Worm (Caenorhabditis elegans): ENCODE data around the gene D2023.3.

D2023.3 gene

DNA sequence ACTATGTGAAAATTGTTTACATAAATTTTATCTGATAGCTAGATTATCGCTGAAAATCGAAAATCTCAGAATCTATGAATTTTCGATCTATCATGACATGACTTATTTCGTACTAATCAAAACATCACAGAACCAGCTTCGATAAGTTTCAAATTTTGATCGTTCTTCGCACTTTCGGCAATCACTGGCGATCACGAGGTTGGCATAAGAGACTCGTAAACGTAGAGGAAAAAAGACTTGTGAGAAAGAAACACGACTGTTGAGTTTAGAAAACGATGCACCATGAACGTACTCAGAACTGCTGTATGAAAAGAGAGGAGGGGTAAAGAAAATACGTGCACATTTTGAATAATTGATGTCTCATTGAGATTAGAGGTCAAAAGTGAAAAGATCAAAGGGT lies 12.2 kb upstream of the D2023.3 start (continued):
- TF ChIP-seq zag-1 (tag; optimal IDR thresholded peaks at IDR 0.05) (no peak), mab-5 (tag; optimal IDR thresholded peaks at IDR 0.05) (peak; percentile 37), skn-1 (tag; optimal IDR thresholded peaks at IDR 0.05) (no peak), ztf-4 (tag; optimal IDR thresholded peaks at IDR 0.05) (peak; percentile 78), ceh-16 (tag; optimal IDR thresholded peaks at IDR 0.05) (no peak), aly-2 (tag; optimal IDR thresholded peaks at IDR 0.05) (no peak), unc-39 (tag; optimal IDR thresholded peaks at IDR 0.05) (no peak), peb-1 (tag; optimal IDR thresholded peaks at IDR 0.05) (no peak), ama-1 (optimal IDR thresholded peaks at IDR 0.05) (peak; percentile 45), nhr-23 (tag; optimal IDR thresholded peaks at IDR 0.05) (no peak), dmd-4 (tag; optimal IDR thresholded peaks at IDR 0.05) (no peak), ztf-1 (GFP tag; conservative IDR thresholded peaks at IDR 0.05) (no peak), C34F6.9 (tag; optimal IDR thresholded peaks at IDR 0.05) (peak; percentile 77), nhr-10 (tag; optimal IDR thresholded peaks at IDR 0.05) (peak; percentile 30), lin-11 (tag; optimal IDR thresholded peaks at IDR 0.05) (no peak), mdl-1 (tag; optimal IDR thresholded peaks at IDR 0.05) (peak; percentile 31 to 41), nhr-25 (tag; optimal IDR thresholded peaks at IDR 0.05) (peak; percentile 91), nhr-77 (tag; optimal IDR thresholded peaks at IDR 0.05) (no peak), blmp-1 (tag; optimal IDR thresholded peaks at IDR 0.05; ENCODE audit: insufficient read depth) (peak; percentile 83), sma-3 (GFP tag; optimal IDR thresholded peaks at IDR 0.05) (peak; percentile 84)

DNA sequence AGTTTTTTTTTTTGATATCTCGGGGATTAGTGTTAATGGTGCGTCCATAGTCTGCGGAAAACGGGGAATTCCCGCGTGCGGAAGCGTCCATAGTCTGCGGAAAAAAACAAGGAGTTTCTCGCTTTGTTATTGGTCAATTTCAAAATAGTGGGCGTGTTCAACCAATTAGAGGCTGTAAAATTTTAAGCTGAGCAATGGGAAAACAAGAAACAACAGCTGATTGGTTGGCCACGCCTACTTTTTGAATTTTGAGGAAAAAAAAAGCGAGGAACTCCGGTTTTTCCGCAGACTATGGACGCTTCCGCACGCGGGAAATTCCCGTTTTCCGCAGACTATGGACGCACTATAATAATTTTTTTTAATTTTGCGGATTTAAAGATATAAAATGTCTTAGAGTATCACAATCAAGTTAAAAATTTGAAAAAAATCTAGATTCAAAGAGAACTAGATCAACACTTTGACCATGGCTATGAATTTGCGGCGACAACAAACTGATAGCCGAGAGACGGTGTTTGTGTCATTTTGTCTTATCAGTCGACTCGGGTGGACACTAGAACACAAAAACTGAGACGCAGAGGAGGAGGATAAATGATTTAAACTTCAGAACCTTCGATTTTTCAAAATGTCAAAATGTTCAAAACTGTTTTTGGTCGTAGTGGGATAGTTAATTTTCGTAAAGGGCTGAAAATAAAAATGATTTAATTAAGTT lies 11.5 kb upstream of the D2023.3 start:
- TF ChIP-seq ama-1 (optimal IDR thresholded peaks at IDR 0.05): peak; percentile 6
- peak; percentile 54 for TF ChIP-seq fos-1 (tag; optimal IDR thresholded peaks at IDR 0.05)

DNA sequence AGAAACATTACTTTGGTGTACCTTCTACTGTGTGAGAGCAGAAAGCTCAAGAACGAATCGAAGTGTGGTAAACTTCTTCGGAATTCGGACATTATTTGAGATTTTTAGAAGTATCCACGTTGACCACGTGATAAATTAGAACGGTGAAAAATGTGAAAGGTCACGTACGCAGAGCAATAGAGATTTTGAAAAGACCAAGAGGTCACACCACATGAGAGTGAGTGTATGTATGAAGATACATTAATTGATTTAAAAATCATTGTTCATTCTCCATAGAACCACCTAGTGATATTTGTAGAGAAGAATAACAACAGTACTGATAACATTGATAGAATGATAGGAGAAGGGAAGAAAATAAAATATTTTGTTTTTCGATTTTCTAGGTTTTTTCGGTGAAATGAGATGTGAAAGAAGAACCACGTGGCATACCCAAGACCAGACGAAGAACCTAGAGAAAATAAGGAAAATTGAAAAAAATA lies 10.7 kb upstream of the D2023.3 start, which contains the start of gene pyc-1:
TSS of gene pyc-1 (minus strand) at position 69 of the 479 bp plus-strand sequence.
- TF ChIP-seq alr-1 (tag; optimal IDR thresholded peaks at IDR 0.05) (no peak), elt-3 (tag; optimal IDR thresholded peaks at IDR 0.05) (no peak), nhr-129 (tag; optimal IDR thresholded peaks at IDR 0.05) (peak; percentile 85), skn-1 (tag; optimal IDR thresholded peaks at IDR 0.05) (peak; percentile 12), unc-62 (GFP tag; optimal IDR thresholded peaks at IDR 0.05) (no peak), F13H6.1 (tag; optimal IDR thresholded peaks at IDR 0.05) (peak; percentile 33), crh-2 (tag; optimal IDR thresholded peaks at IDR 0.05) (peak; percentile 82), fos-1 (tag; optimal IDR thresholded peaks at IDR 0.05) (peak; percentile 32), ZK546.5 (tag; optimal IDR thresholded peaks at IDR 0.05) (no peak), ztf-4 (tag; optimal IDR thresholded peaks at IDR 0.05) (peak; percentile 80), nhr-23 (tag; optimal IDR thresholded peaks at IDR 0.05) (no peak), R02D3.7 (tag; optimal IDR thresholded peaks at IDR 0.05) (no peak), nhr-6 (tag; optimal IDR thresholded peaks at IDR 0.05) (peak; percentile 45), mdl-1 (tag; optimal IDR thresholded peaks at IDR 0.05) (peak in 1 of 2 experiments; percentile 36), aly-2 (tag; optimal IDR thresholded peaks at IDR 0.05) (no peak), C34F6.9 (tag; optimal IDR thresholded peaks at IDR 0.05) (peak; percentile 54), sem-4 (tag; optimal IDR thresholded peaks at IDR 0.05) (no peak), ama-1 (optimal IDR thresholded peaks at IDR 0.05) (no peak), nhr-77 (tag; optimal IDR thresholded peaks at IDR 0.05) (no peak), nhr-237 (tag; optimal IDR thresholded peaks at IDR 0.05) (no peak), peb-1 (tag; optimal IDR thresholded peaks at IDR 0.05) (no peak), lin-11 (tag; optimal IDR thresholded peaks at IDR 0.05) (no peak), lin-39 (tag; optimal IDR thresholded peaks at IDR 0.05) (no peak), mab-5 (tag; optimal IDR thresholded peaks at IDR 0.05) (no peak), snpc-4 (tag; optimal IDR thresholded peaks at IDR 0.05) (no peak), nhr-11 (tag; optimal IDR thresholded peaks at IDR 0.05) (no peak), unc-55 (GFP tag; optimal IDR thresholded peaks at IDR 0.05) (no peak), dmd-4 (tag; optimal IDR thresholded peaks at IDR 0.05) (no peak), sma-3 (GFP tag; optimal IDR thresholded peaks at IDR 0.05) (peak; percentile 37), zag-1 (tag; optimal IDR thresholded peaks at IDR 0.05) (no peak), ztf-1 (GFP tag; conservative IDR thresholded peaks at IDR 0.05) (no peak), ceh-82 (tag; optimal IDR thresholded peaks at IDR 0.05) (no peak), lsy-2 (tag; optimal IDR thresholded peaks at IDR 0.05) (peak in 1 of 2 experiments; percentile 62), gmeb-1 (tag; optimal IDR thresholded peaks at IDR 0.05) (peak; percentile 57), mbf-1 (tag; optimal IDR thresholded peaks at IDR 0.05) (no peak), ceh-16 (tag; optimal IDR thresholded peaks at IDR 0.05) (no peak), egl-27 (tag; optimal IDR thresholded peaks at IDR 0.05) (no peak), blmp-1 (tag; optimal IDR thresholded peaks at IDR 0.05; ENCODE audit: insufficient read depth) (no peak), nhr-21 (tag; optimal IDR thresholded peaks at IDR 0.05) (peak; percentile 25), lin-13 (GFP tag; optimal IDR thresholded peaks at IDR 0.05) (peak; percentile 76), nhr-10 (tag; optimal IDR thresholded peaks at IDR 0.05) (no peak), ztf-11 (tag; optimal IDR thresholded peaks at IDR 0.05) (no peak), sma-9 (GFP tag; optimal IDR thresholded peaks at IDR 0.05) (peak; percentile 40), sma-9 (tag; optimal IDR thresholded peaks at IDR 0.05) (no peak), unc-39 (tag; optimal IDR thresholded peaks at IDR 0.05) (no peak), elt-1 (tag; optimal IDR thresholded peaks at IDR 0.05) (no peak)

Measured in whole organism, L2 larva.